Fruit fly (Drosophila melanogaster): ENCODE results near the gene CG3226.
A peak's percentile ranks its signal among the peaks of the same experiment; 100 is the strongest.

dm6 chrX:6656023-6656594, 2.1 kb upstream of the CG3226 start:
- TF ChIP-seq Blimp-1 (GFP tag; optimal IDR thresholded peaks at IDR 0.05) = peak; percentile 78
- peak in 1 of 2 experiments; percentile 50 for TF ChIP-seq Hr78 (GFP tag; optimal IDR thresholded peaks at IDR 0.05)
- peak; percentile 78 for TF ChIP-seq odd (GFP tag; optimal IDR thresholded peaks at IDR 0.05)
- peak; percentile 81; the same call in 2 of the 3 replicates for TF ChIP-seq so (GFP tag; IDR thresholded peaks at IDR 0.05)
- TF ChIP-seq Dfd (GFP tag; optimal IDR thresholded peaks at IDR 0.05) = no peak
- peak; percentile 85 for TF ChIP-seq CG18262 (tag; optimal IDR thresholded peaks at IDR 0.05)
- peak; percentile 71 for TF ChIP-seq pb (GFP tag; optimal IDR thresholded peaks at IDR 0.05)
- peak; percentile 80 for TF ChIP-seq D19A (tag; optimal IDR thresholded peaks at IDR 0.05)
- peak; percentile 77 for TF ChIP-seq D19B (GFP tag; optimal IDR thresholded peaks at IDR 0.05)
- peak; percentile 40 for TF ChIP-seq CG7987 (GFP tag; optimal IDR thresholded peaks at IDR 0.05)
- TF ChIP-seq knrl (GFP tag; IDR thresholded peaks at IDR 0.05; ENCODE audit: partially characterized antibody) = no peak
- TF ChIP-seq Neu2 (GFP tag; optimal IDR thresholded peaks at IDR 0.05; ENCODE audit: borderline replicate concordance) = peak; percentile 20
- TF ChIP-seq CG30431 (GFP tag; optimal IDR thresholded peaks at IDR 0.05) = peak; percentile 76
- TF ChIP-seq esg (GFP tag; conservative IDR thresholded peaks at IDR 0.05) = peak; percentile 85

Measured in whole organism, embryonic.